Worm (Caenorhabditis elegans) whole organism, L1 larva: ENCODE results near the gene str-143.

Source experiments
- C34B4.2 ChIP-seq: sonication (generic microtip); optimal IDR thresholded peaks from 2 replicates; lab custom pipeline; 2017; ENCODE audit warnings: mild to moderate bottlenecking, missing genetic modification characterization, missing compliant biosample characterization
- Y116A8C.19 ChIP-seq: sonication (generic microtip); optimal IDR thresholded peaks from 2 replicates; lab custom pipeline; 2016; ENCODE audit warnings: missing compliant biosample characterization, missing genetic modification characterization, borderline replicate concordance
- aly-2 ChIP-seq: fragments of 150-350 bp; optimal IDR thresholded peaks from 2 replicates; lab custom pipeline; 2014; ENCODE audit warnings: missing biosample characterization, missing genetic modification characterization
- blmp-1 ChIP-seq: fragments of 150-350 bp; optimal IDR thresholded peaks from 2 replicates; lab custom pipeline; 2014; ENCODE audit warnings: missing biosample characterization, missing genetic modification characterization
- ceh-8 ChIP-seq: fragments of 200-800 bp; sonication (Bioruptor generic); optimal IDR thresholded peaks from 2 replicates; lab custom pipeline; 2018; ENCODE audit warnings: mild to moderate bottlenecking, missing genetic modification characterization, moderate library complexity, missing compliant biosample characterization
- ces-1 ChIP-seq: fragments of 150-350 bp; optimal IDR thresholded peaks from 2 replicates; lab custom pipeline; 2014; ENCODE audit warnings: missing biosample characterization, missing genetic modification reagents, missing genetic modification characterization
- dpl-1 ChIP-seq, 3 experiments: fragments of 150-350 bp in 2 of 3; sonication (generic microtip) in 1 of 3; optimal IDR thresholded peaks; 2 replicates each; lab custom pipeline; 2014 to 2017; ENCODE audit warnings: missing biosample characterization in 3 of 3, missing genetic modification characterization in 3 of 3, missing genetic modification reagents in 3 of 3
- dsc-1 ChIP-seq: sonication (generic microtip); optimal IDR thresholded peaks from 2 replicates; lab custom pipeline; 2016; ENCODE audit warnings: mild to moderate bottlenecking, missing genetic modification characterization, missing compliant biosample characterization
- efl-1 ChIP-seq, 4 experiments: fragments of 150-350 bp; optimal IDR thresholded peaks in 3 of 4; peaks in 1 of 4; 1 replicate in 1 of 4; 2 replicates in 3 of 4; lab custom pipeline; 2014; ENCODE audit warnings: missing biosample characterization in 2 of 4, missing genetic modification characterization in 2 of 4, missing genetic modification reagents in 2 of 4
- efl-3 ChIP-seq: fragments of 200-800 bp; sonication (Bioruptor generic); optimal IDR thresholded peaks from 2 replicates; lab custom pipeline; 2018; ENCODE audit warnings: mild to moderate bottlenecking, missing genetic modification characterization, missing compliant biosample characterization
- egl-13 ChIP-seq: sonication (generic microtip); optimal IDR thresholded peaks from 2 replicates; lab custom pipeline; 2016; ENCODE audit warnings: missing genotype, missing genetic modification reagents, missing genetic modification characterization, missing compliant biosample characterization
- egl-27 ChIP-seq, 2 experiments: fragments of 150-350 bp in 1 of 2; sonication (generic microtip); optimal IDR thresholded peaks; 3 replicates each; lab custom pipeline; 2017 to 2018; ENCODE audit warnings: missing biosample characterization in 2 of 2, missing genetic modification characterization in 2 of 2, missing genetic modification reagents in 2 of 2
- elt-2 ChIP-seq: sonication (generic microtip); optimal IDR thresholded peaks from 2 replicates; lab custom pipeline; 2016; ENCODE audit warnings: missing genetic modification characterization, mild to moderate bottlenecking, inconsistent platforms, missing compliant biosample characterization, missing genetic modification reagents
- fkh-4 ChIP-seq: sonication (generic microtip); optimal IDR thresholded peaks from 2 replicates; lab custom pipeline; 2016; ENCODE audit warnings: missing compliant biosample characterization, missing genetic modification characterization, borderline replicate concordance
- grh-1 ChIP-seq: fragments of 200-800 bp; sonication (Bioruptor generic); IDR thresholded peaks from 2 replicates; pipeline ENCODE4 v1.3.6; 2022; ENCODE audit warnings: missing genetic modification reagents, missing genetic modification characterization, missing compliant biosample characterization
- hlh-17 ChIP-seq: fragments of 200-800 bp; sonication (Bioruptor generic); optimal IDR thresholded peaks from 2 replicates; lab custom pipeline; 2018; ENCODE audit warnings: missing genetic modification characterization, mild to moderate bottlenecking, missing compliant biosample characterization, moderate library complexity, borderline replicate concordance
- hlh-4 ChIP-seq: sonication (generic microtip); optimal IDR thresholded peaks from 2 replicates; lab custom pipeline; 2016; ENCODE audit warnings: mild to moderate bottlenecking, missing genetic modification characterization, missing compliant biosample characterization
- irx-1 ChIP-seq: sonication (generic microtip); optimal IDR thresholded peaks from 2 replicates; lab custom pipeline; 2016; ENCODE audit warnings: missing genetic modification characterization, missing compliant biosample characterization
- isw-1 ChIP-seq: fragments of 200-800 bp; sonication (Bioruptor generic); IDR thresholded peaks from 2 replicates; pipeline ENCODE4 v1.3.6; 2022; ENCODE audit warnings: missing genetic modification characterization, missing compliant biosample characterization
- jun-1 ChIP-seq: fragments of 150-350 bp; optimal IDR thresholded peaks from 2 replicates; lab custom pipeline; 2014; ENCODE audit warnings: missing biosample characterization, missing genetic modification reagents, missing genetic modification characterization
- lin-14 ChIP-seq: fragments of 200-800 bp; sonication (Bioruptor generic); optimal IDR thresholded peaks from 2 replicates; lab custom pipeline; 2018; ENCODE audit warnings: mild to moderate bottlenecking, missing genetic modification characterization, moderate library complexity, missing compliant biosample characterization
- lin-35 ChIP-seq, 2 experiments: fragments of 150-350 bp; optimal IDR thresholded peaks; 2 replicates each; lab custom pipeline; 2014; ENCODE audit warnings: missing biosample characterization in 2 of 2, missing genetic modification characterization in 2 of 2, missing genetic modification reagents in 2 of 2
- lin-39 ChIP-seq: fragments of 150-350 bp; optimal IDR thresholded peaks from 2 replicates; lab custom pipeline; 2014; ENCODE audit warnings: missing biosample characterization, missing genetic modification reagents, missing genetic modification characterization
- lsy-2 ChIP-seq, 2 experiments: fragments of 150-350 bp; optimal IDR thresholded peaks; 2 replicates each; lab custom pipeline; 2014; ENCODE audit warnings: missing biosample characterization in 2 of 2, missing genetic modification characterization in 2 of 2
- mab-9 ChIP-seq: fragments of 200-800 bp; sonication (Bioruptor generic); IDR thresholded peaks from 2 replicates; pipeline ENCODE4 v1.3.6; 2022; ENCODE audit warnings: missing genetic modification reagents, missing genetic modification characterization, missing compliant biosample characterization
- mdl-1 ChIP-seq, 2 experiments: fragments of 150-350 bp; optimal IDR thresholded peaks; 2 replicates each; lab custom pipeline; 2014 to 2017; ENCODE audit warnings: missing biosample characterization in 2 of 2, missing genetic modification characterization in 2 of 2, inconsistent platforms in 1 of 2
- mef-2 ChIP-seq: fragments of 150-350 bp; optimal IDR thresholded peaks from 2 replicates; lab custom pipeline; 2014; ENCODE audit warnings: missing biosample characterization, missing genetic modification characterization
- nhr-12 ChIP-seq: sonication (generic microtip); optimal IDR thresholded peaks from 2 replicates; lab custom pipeline; 2017; ENCODE audit warnings: missing biosample characterization, missing genetic modification characterization
- nhr-19 ChIP-seq: fragments of 200-800 bp; sonication (Bioruptor generic); conservative IDR thresholded peaks from 2 replicates; pipeline ENCODE4 v1.3.6; 2022; ENCODE audit warnings: missing genetic modification characterization, missing compliant biosample characterization
- nhr-20 ChIP-seq: sonication (generic microtip); optimal IDR thresholded peaks from 2 replicates; lab custom pipeline; 2016; ENCODE audit warnings: mild to moderate bottlenecking, missing genetic modification characterization, missing compliant biosample characterization
- nhr-237 ChIP-seq: fragments of 150-350 bp; optimal IDR thresholded peaks from 2 replicates; lab custom pipeline; 2014; ENCODE audit warnings: missing biosample characterization, missing genetic modification characterization
- nhr-28 ChIP-seq: fragments of 150-350 bp; optimal IDR thresholded peaks from 2 replicates; lab custom pipeline; 2014; ENCODE audit warnings: missing biosample characterization, missing genetic modification characterization
- nhr-47 ChIP-seq: sonication (generic microtip); optimal IDR thresholded peaks from 2 replicates; lab custom pipeline; 2016; ENCODE audit warnings: mild to moderate bottlenecking, missing genetic modification characterization, moderate library complexity, missing compliant biosample characterization
- nhr-71 ChIP-seq: sonication (generic microtip); optimal IDR thresholded peaks from 2 replicates; lab custom pipeline; 2016; ENCODE audit warnings: mild to moderate bottlenecking, missing genetic modification characterization, moderate library complexity, missing compliant biosample characterization
- nhr-76 ChIP-seq: sonication (generic microtip); optimal IDR thresholded peaks from 2 replicates; lab custom pipeline; 2017; ENCODE audit warnings: missing biosample characterization, missing genetic modification characterization
- nhr-77 ChIP-seq: fragments of 150-350 bp; optimal IDR thresholded peaks from 2 replicates; lab custom pipeline; 2014; ENCODE audit warnings: missing biosample characterization, missing genetic modification characterization
- pag-3 ChIP-seq: sonication (generic microtip); optimal IDR thresholded peaks from 2 replicates; lab custom pipeline; 2017; ENCODE audit warnings: missing genetic modification characterization, mild to moderate bottlenecking, missing compliant biosample characterization, antibody characterized with exemption, borderline replicate concordance; ENCODE audit not compliant: insufficient read depth
- pqm-1 ChIP-seq: sonication (generic microtip); optimal IDR thresholded peaks from 3 replicates; lab custom pipeline; 2017; ENCODE audit warnings: missing biosample characterization, missing genetic modification characterization
- rnt-1 ChIP-seq: sonication (generic microtip); optimal IDR thresholded peaks from 2 replicates; lab custom pipeline; 2016; ENCODE audit warnings: mild to moderate bottlenecking, missing genetic modification characterization, moderate library complexity, missing compliant biosample characterization
- skn-1 ChIP-seq: fragments of 150-350 bp; optimal IDR thresholded peaks from 2 replicates; lab custom pipeline; 2014; ENCODE audit warnings: missing biosample characterization, missing genetic modification characterization
- snu-23 ChIP-seq: sonication (generic microtip); optimal IDR thresholded peaks from 2 replicates; lab custom pipeline; 2016; ENCODE audit warnings: missing genetic modification characterization, missing compliant biosample characterization
- swsn-7 ChIP-seq: sonication (generic microtip); optimal IDR thresholded peaks from 2 replicates; lab custom pipeline; 2016; ENCODE audit warnings: missing genetic modification characterization, missing compliant biosample characterization
- unc-30 ChIP-seq: sonication (generic microtip); optimal IDR thresholded peaks from 2 replicates; lab custom pipeline; 2017; ENCODE audit warnings: missing biosample characterization, missing genetic modification characterization
- unc-62 ChIP-seq: fragments of 150-350 bp; optimal IDR thresholded peaks from 2 replicates; lab custom pipeline; 2014; ENCODE audit warnings: missing biosample characterization, missing genetic modification reagents, missing genetic modification characterization
- unc-98 ChIP-seq: fragments of 200-800 bp; sonication (Bioruptor generic); IDR thresholded peaks from 2 replicates; pipeline ENCODE4 v1.3.6; 2022; ENCODE audit warnings: missing genetic modification characterization, missing compliant biosample characterization
- zag-1 ChIP-seq: fragments of 150-350 bp; optimal IDR thresholded peaks from 2 replicates; lab custom pipeline; 2014; ENCODE audit warnings: missing biosample characterization, missing genetic modification characterization
- zip-4 ChIP-seq: fragments of 200-800 bp; sonication (Bioruptor generic); optimal IDR thresholded peaks from 2 replicates; lab custom pipeline; 2018; ENCODE audit warnings: mild to moderate bottlenecking, missing genetic modification characterization, moderate library complexity, missing compliant biosample characterization
- ztf-4 ChIP-seq: fragments of 150-350 bp; optimal IDR thresholded peaks from 2 replicates; lab custom pipeline; 2014; ENCODE audit warnings: missing biosample characterization, missing genetic modification characterization

str-143 gene

DNA sequence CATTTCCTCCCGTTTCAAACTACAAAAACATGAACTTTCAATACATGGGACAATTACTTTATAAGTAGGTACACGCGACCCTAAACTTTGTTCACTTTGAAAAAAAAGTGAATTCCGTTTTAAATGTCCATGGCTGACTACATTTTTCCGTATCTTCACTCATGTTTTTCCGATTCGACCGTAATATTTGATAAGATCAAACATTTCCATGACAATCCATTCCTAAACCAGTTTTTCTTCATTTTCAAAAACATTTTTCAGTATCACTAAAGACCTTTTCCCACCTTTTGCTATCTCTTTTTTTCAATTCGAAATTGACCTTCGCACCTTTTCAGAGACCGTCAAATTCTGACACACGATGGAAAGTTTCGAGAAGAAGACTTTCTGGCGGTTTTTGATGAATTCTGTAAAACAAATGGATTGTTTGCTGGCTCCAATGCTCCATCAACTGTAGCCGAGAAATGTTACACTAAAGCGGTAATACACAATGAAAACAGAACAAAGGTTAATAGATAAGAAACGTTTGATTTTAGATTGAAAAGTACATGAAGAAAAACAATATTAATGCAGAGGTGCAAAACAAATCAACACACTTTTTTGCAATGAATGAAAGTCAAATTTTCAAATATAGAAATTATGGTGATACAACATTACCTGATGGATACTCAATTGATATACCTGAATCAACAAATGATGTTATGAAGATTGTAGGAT lies 42.0 kb downstream of the str-143 start (continued):
- peak; percentile 21 for TF ChIP-seq nhr-71 (tag; lab: Kevin White, UChicago)
- peak; percentile 56 for TF ChIP-seq nhr-20 (tag; lab: Kevin White, UChicago)
- TF ChIP-seq lin-14 (GFP tag; lab: Kevin White, UChicago), result peak; percentile 62
- no peak for TF ChIP-seq hlh-4 (tag; lab: Kevin White, UChicago)
- TF ChIP-seq efl-1 (optimal IDR thresholded peaks at IDR 0.05; lab: Kevin White, UChicago), result no peak
- TF ChIP-seq efl-1 (GFP tag; optimal IDR thresholded peaks at IDR 0.05 in 1 of 2; lab: Kevin White, UChicago), result peak in 1 of 2 experiments; percentile 54
- no peak for TF ChIP-seq unc-62 (GFP tag; lab: Kevin White, UChicago)

ce11 chrV:8026343-8026742 lies 43.2 kb downstream of the str-143 start, which contains the start of gene F43H9.4:
Gene F43H9.4 (plus strand): TSS chrV:8026708.
- TF ChIP-seq mef-2 (no peak), lsy-2 (tag; optimal IDR thresholded peaks at IDR 0.05; lab: Kevin White, UChicago) (peak in 1 of 2 experiments; percentile 3), nhr-76 (tag; lab: Kevin White, UChicago) (no peak), pag-3 (tag; lab: Kevin White, UChicago) (peak; percentile 26), dsc-1 (tag; lab: Kevin White, UChicago) (no peak), ztf-4 (tag; lab: Kevin White, UChicago) (no peak), mab-9 (no peak), dpl-1 (GFP tag; optimal IDR thresholded peaks at IDR 0.05; lab: Kevin White, UChicago) (peak in 1 of 3 experiments; percentile 9), lin-39 (tag; lab: Kevin White, UChicago) (no peak), blmp-1 (tag; lab: Kevin White, UChicago) (peak; percentile 62), ceh-8 (GFP tag; lab: Kevin White, UChicago) (no peak), nhr-237 (tag; lab: Kevin White, UChicago) (no peak), zag-1 (tag; lab: Kevin White, UChicago) (no peak), nhr-19 (GFP tag; lab: Robert Waterston, UW) (no peak; the same call in 1 of the 2 replicates), egl-13 (tag; lab: Kevin White, UChicago) (no peak), isw-1 (GFP tag; lab: Robert Waterston, UW) (no peak), egl-27 (tag; optimal IDR thresholded peaks at IDR 0.05; lab: Kevin White, UChicago) (no peak), grh-1 (GFP tag; lab: Robert Waterston, UW) (peak; percentile 39; the same call in 1 of the 2 replicates), irx-1 (no peak), nhr-28 (tag; lab: Kevin White, UChicago) (no peak), hlh-17 (GFP tag; lab: Kevin White, UChicago) (no peak), snu-23 (GFP tag; lab: Kevin White, UChicago) (peak; percentile 64), pqm-1 (tag; lab: Kevin White, UChicago) (no peak), hlh-4 (tag; lab: Kevin White, UChicago) (no peak), nhr-12 (tag; lab: Kevin White, UChicago) (no peak), ces-1 (no peak), aly-2 (tag; lab: Kevin White, UChicago) (no peak), mdl-1 (tag; optimal IDR thresholded peaks at IDR 0.05; lab: Kevin White, UChicago) (peak in 1 of 2 experiments; percentile 77), rnt-1 (tag; lab: Kevin White, UChicago) (no peak), lin-35 (GFP tag; optimal IDR thresholded peaks at IDR 0.05; lab: Kevin White, UChicago) (peak in 1 of 2 experiments; percentile 8), unc-30 (tag; lab: Kevin White, UChicago) (no peak), skn-1 (tag; lab: Kevin White, UChicago) (no peak), zip-4 (no peak), jun-1 (no peak), elt-2 (tag; lab: Kevin White, UChicago) (no peak), nhr-77 (tag; lab: Kevin White, UChicago) (no peak), Y116A8C.19 (tag; lab: Kevin White, UChicago) (no peak), unc-98 (GFP tag; lab: Robert Waterston, UW) (no peak), efl-3 (no peak), nhr-20 (tag; lab: Kevin White, UChicago) (peak; percentile 82), C34B4.2 (no peak), nhr-47 (peak; percentile 30), fkh-4 (tag; lab: Kevin White, UChicago) (no peak), swsn-7 (no peak)
